Worm (Caenorhabditis elegans): ENCODE results near the gene str-46.

Gene str-46

ce11 chrV:2896198-2896660 is 3.5 kb downstream of the str-46 start, which contains the start of gene pals-32:
Gene pals-32, plus strand, starts transcription at chrV:2896610.
- TF ChIP-seq mdl-1 (tag; optimal IDR thresholded peaks at IDR 0.05) (no peak), elt-2 (tag; optimal IDR thresholded peaks at IDR 0.05) (peak; percentile 51)

ce11 chrV:2892976-2893375 is 6.8 kb downstream of the str-46 start, which contains the start of gene srh-127:
Gene srh-127, plus strand, starts transcription at chrV:2893276.
- TF ChIP-seq aly-2 (tag; optimal IDR thresholded peaks at IDR 0.05) (no peak), nhr-237 (tag; optimal IDR thresholded peaks at IDR 0.05) (no peak), tbx-2 (tag; optimal IDR thresholded peaks at IDR 0.05) (no peak), daf-12 (tag; optimal IDR thresholded peaks at IDR 0.05) (no peak), elt-3 (tag; optimal IDR thresholded peaks at IDR 0.05) (no peak), sea-2 (GFP tag; optimal IDR thresholded peaks at IDR 0.05) (no peak), nhr-43 (tag; optimal IDR thresholded peaks at IDR 0.05; ENCODE audit: poor library complexity, severe bottlenecking) (no peak), nhr-67 (tag; optimal IDR thresholded peaks at IDR 0.05) (no peak), nhr-23 (tag; optimal IDR thresholded peaks at IDR 0.05) (no peak), nhr-28 (tag; optimal IDR thresholded peaks at IDR 0.05) (no peak), hmg-11 (tag; optimal IDR thresholded peaks at IDR 0.05) (no peak), egl-27 (tag; optimal IDR thresholded peaks at IDR 0.05) (no peak), nfya-1 (tag; optimal IDR thresholded peaks at IDR 0.05; ENCODE audit: insufficient read depth) (no peak)

ce11 chrV:2891927-2892326 is 7.8 kb downstream of the str-46 start, which contains the start of gene F37B4.15:
Gene F37B4.15, plus strand, starts transcription at chrV:2892227.
- TF ChIP-seq ztf-4 (tag; optimal IDR thresholded peaks at IDR 0.05) (no peak), lsy-12 (tag; optimal IDR thresholded peaks at IDR 0.05) (no peak), eor-1 (tag; optimal IDR thresholded peaks at IDR 0.05) (no peak), nhr-25 (tag; optimal IDR thresholded peaks at IDR 0.05) (no peak), R02D3.7 (tag; optimal IDR thresholded peaks at IDR 0.05) (no peak), elt-2 (tag; optimal IDR thresholded peaks at IDR 0.05) (no peak), unc-39 (tag; optimal IDR thresholded peaks at IDR 0.05) (no peak), zag-1 (tag; optimal IDR thresholded peaks at IDR 0.05) (no peak), daf-12 (tag; optimal IDR thresholded peaks at IDR 0.05) (no peak), hmg-11 (tag; optimal IDR thresholded peaks at IDR 0.05) (no peak), mml-1 (tag; optimal IDR thresholded peaks at IDR 0.05) (no peak), fkh-10 (GFP tag; optimal IDR thresholded peaks at IDR 0.05) (no peak), tbx-2 (tag; optimal IDR thresholded peaks at IDR 0.05) (no peak), nfya-1 (tag; optimal IDR thresholded peaks at IDR 0.05; ENCODE audit: insufficient read depth) (no peak), elt-3 (tag; optimal IDR thresholded peaks at IDR 0.05) (no peak), ceh-28 (tag; optimal IDR thresholded peaks at IDR 0.05) (no peak)

ce11 chrV:2888681-2889080 is 11.1 kb downstream of the str-46 start, which contains the start of gene srw-4:
Gene srw-4, minus strand, starts transcription at chrV:2888781.
- TF ChIP-seq eor-1 (tag; optimal IDR thresholded peaks at IDR 0.05) (no peak), skn-1 (tag; optimal IDR thresholded peaks at IDR 0.05) (no peak), ceh-28 (tag; optimal IDR thresholded peaks at IDR 0.05) (no peak), lsy-12 (tag; optimal IDR thresholded peaks at IDR 0.05) (no peak), fkh-2 (tag; optimal IDR thresholded peaks at IDR 0.05) (no peak), sea-2 (GFP tag; optimal IDR thresholded peaks at IDR 0.05) (no peak), nhr-76 (tag; optimal IDR thresholded peaks at IDR 0.05) (no peak), ceh-9 (tag; optimal IDR thresholded peaks at IDR 0.05) (no peak), nfya-1 (tag; optimal IDR thresholded peaks at IDR 0.05; ENCODE audit: insufficient read depth) (no peak), nhr-23 (tag; optimal IDR thresholded peaks at IDR 0.05) (no peak), fkh-10 (GFP tag; optimal IDR thresholded peaks at IDR 0.05) (no peak), ama-1 (optimal IDR thresholded peaks at IDR 0.05) (no peak)

ce11 chrV:2888265-2888664 is 11.5 kb downstream of the str-46 start:
- TF ChIP-seq ama-1 (optimal IDR thresholded peaks at IDR 0.05) (no peak), fos-1 (tag; optimal IDR thresholded peaks at IDR 0.05) (no peak), nhr-237 (tag; optimal IDR thresholded peaks at IDR 0.05) (no peak), ceh-28 (tag; optimal IDR thresholded peaks at IDR 0.05) (no peak), mdl-1 (tag; optimal IDR thresholded peaks at IDR 0.05) (no peak), nfya-1 (tag; optimal IDR thresholded peaks at IDR 0.05; ENCODE audit: insufficient read depth) (no peak), nhr-67 (tag; optimal IDR thresholded peaks at IDR 0.05) (no peak), pqm-1 (tag; optimal IDR thresholded peaks at IDR 0.05) (no peak), nhr-11 (tag; optimal IDR thresholded peaks at IDR 0.05) (no peak)
